Worm (Caenorhabditis elegans) whole organism, early embryonic: ENCODE measurements around the gene cpr-1.

ENCODE experiments used
- B0310.2 ChIP-seq: sonication (generic microtip); optimal IDR thresholded peaks from 2 replicates; lab custom pipeline; 2016; ENCODE audit warnings: mild to moderate bottlenecking, missing genetic modification characterization, missing compliant biosample characterization
- F13C5.2 ChIP-seq: sonication (generic microtip); optimal IDR thresholded peaks from 2 replicates; lab custom pipeline; 2017; ENCODE audit warnings: mild to moderate bottlenecking, missing genetic modification characterization, inconsistent platforms, missing compliant biosample characterization
- aly-1 ChIP-seq: sonication (generic microtip); optimal IDR thresholded peaks from 2 replicates; lab custom pipeline; 2016; ENCODE audit warnings: missing genetic modification characterization, missing compliant biosample characterization
- ama-1 ChIP-seq: fragments of 150-350 bp; optimal IDR thresholded peaks from 2 replicates; lab custom pipeline; 2014
- ceh-13 ChIP-seq: fragments of 200-800 bp; sonication (Bioruptor generic); optimal IDR thresholded peaks from 2 replicates; lab custom pipeline; 2018; ENCODE audit warnings: mild to moderate bottlenecking, missing genetic modification characterization, missing compliant biosample characterization
- ceh-36 ChIP-seq: sonication (generic microtip); optimal IDR thresholded peaks from 2 replicates; lab custom pipeline; 2016; ENCODE audit warnings: missing genetic modification characterization, inconsistent platforms, missing compliant biosample characterization
- ets-7 ChIP-seq: sonication (generic microtip); optimal IDR thresholded peaks from 2 replicates; lab custom pipeline; 2016; ENCODE audit warnings: missing genotype, missing genetic modification characterization, missing compliant biosample characterization
- flt-1 ChIP-seq: fragments of 200-800 bp; sonication (Bioruptor generic); IDR thresholded peaks from 2 replicates; pipeline ENCODE4 v1.3.6; 2022; ENCODE audit warnings: missing genetic modification characterization, missing compliant biosample characterization
- hmbx-1 ChIP-seq: sonication (generic microtip); optimal IDR thresholded peaks from 2 replicates; lab custom pipeline; 2016; ENCODE audit warnings: mild to moderate bottlenecking, missing genetic modification characterization, missing compliant biosample characterization
- hmg-4 ChIP-seq: fragments of 200-800 bp; sonication (Bioruptor generic); optimal IDR thresholded peaks from 2 replicates; lab custom pipeline; 2018; ENCODE audit warnings: mild to moderate bottlenecking, missing genetic modification characterization, missing compliant biosample characterization
- hnd-1 ChIP-seq: sonication (generic microtip); optimal IDR thresholded peaks from 2 replicates; lab custom pipeline; 2016; ENCODE audit warnings: missing genetic modification characterization, missing compliant biosample characterization
- pes-1 ChIP-seq: fragments of 200-800 bp; sonication (Bioruptor generic); IDR thresholded peaks from 2 replicates; pipeline ENCODE4 v1.3.6; 2022; ENCODE audit warnings: missing genetic modification reagents, missing genetic modification characterization, missing compliant biosample characterization
- scrt-1 ChIP-seq: fragments of 200-800 bp; sonication (Bioruptor generic); IDR thresholded peaks from 2 replicates; pipeline ENCODE4 v1.3.6; 2022; ENCODE audit warnings: missing genetic modification characterization, missing compliant biosample characterization
- sea-1 ChIP-seq: fragments of 200-800 bp; sonication (Bioruptor generic); conservative IDR thresholded peaks from 2 replicates; pipeline ENCODE4 v1.3.6; 2022; ENCODE audit warnings: missing genetic modification characterization, missing compliant biosample characterization
- tbx-11 ChIP-seq: fragments of 200-800 bp; sonication (Bioruptor generic); IDR thresholded peaks from 2 replicates; pipeline ENCODE4 v1.3.6; 2022; ENCODE audit warnings: missing genetic modification characterization, missing compliant biosample characterization
- tbx-37 ChIP-seq: fragments of 200-800 bp; sonication (Bioruptor generic); conservative IDR thresholded peaks from 2 replicates; pipeline ENCODE4 v1.3.6; 2022; ENCODE audit warnings: missing genetic modification reagents, missing genetic modification characterization, missing compliant biosample characterization
- tra-4 ChIP-seq: sonication (generic microtip); optimal IDR thresholded peaks from 2 replicates; lab custom pipeline; 2017; ENCODE audit warnings: missing genetic modification characterization, missing compliant biosample characterization

cpr-1 gene

ce11 chrV:11942325-11942724 is 33.0 kb upstream of the cpr-1 start, which contains the start of gene F58H1.6:
Gene F58H1.6 (plus strand): TSS chrV:11942625.
- TF ChIP-seq hmg-4 (GFP tag; lab: Kevin White, UChicago) (no peak), sea-1 (GFP tag; lab: Robert Waterston, UW) (no peak), pes-1 (no peak), ceh-13 (no peak), tra-4 (tag; lab: Kevin White, UChicago) (no peak), hmbx-1 (tag; lab: Kevin White, UChicago) (no peak), flt-1 (GFP tag; lab: Robert Waterston, UW) (no peak), tbx-11 (GFP tag; lab: Robert Waterston, UW) (no peak), B0310.2 (tag; lab: Kevin White, UChicago) (no peak), ets-7 (no peak), scrt-1 (no peak), ama-1 (no peak), ceh-36 (no peak), hnd-1 (tag; lab: Kevin White, UChicago) (no peak), aly-1 (no peak), F13C5.2 (tag; lab: Kevin White, UChicago) (no peak), tbx-37 (no peak)

ce11 chrV:11943737-11944136 is 31.6 kb upstream of the cpr-1 start:
- TF ChIP-seq pes-1 (no peak), B0310.2 (tag; lab: Kevin White, UChicago) (no peak), ama-1 (no peak), aly-1 (no peak), flt-1 (GFP tag; lab: Robert Waterston, UW) (no peak), tbx-11 (GFP tag; lab: Robert Waterston, UW) (no peak), hmbx-1 (tag; lab: Kevin White, UChicago) (no peak), hmg-4 (GFP tag; lab: Kevin White, UChicago) (no peak), tbx-37 (no peak), scrt-1 (no peak), ets-7 (no peak), sea-1 (GFP tag; lab: Robert Waterston, UW) (no peak), hnd-1 (tag; lab: Kevin White, UChicago) (no peak)

ce11 chrV:11945429-11945828 is 29.9 kb upstream of the cpr-1 start:
- no peak for TF ChIP-seq aly-1
- no peak for TF ChIP-seq pes-1
- TF ChIP-seq hmbx-1 (tag; lab: Kevin White, UChicago) = no peak
- TF ChIP-seq F13C5.2 (tag; lab: Kevin White, UChicago) = no peak
- no peak for TF ChIP-seq hnd-1 (tag; lab: Kevin White, UChicago)
- TF ChIP-seq ceh-36 = no peak
- TF ChIP-seq scrt-1 = no peak
- TF ChIP-seq hmg-4 (GFP tag; lab: Kevin White, UChicago) = no peak
- TF ChIP-seq tbx-11 (GFP tag; lab: Robert Waterston, UW) = no peak
- no peak for TF ChIP-seq sea-1 (GFP tag; lab: Robert Waterston, UW)
- TF ChIP-seq ets-7 = no peak
- no peak for TF ChIP-seq B0310.2 (tag; lab: Kevin White, UChicago)
- no peak for TF ChIP-seq tbx-37
- TF ChIP-seq tra-4 (tag; lab: Kevin White, UChicago) = no peak
- TF ChIP-seq ama-1 = no peak
- TF ChIP-seq flt-1 (GFP tag; lab: Robert Waterston, UW) = no peak
- no peak for TF ChIP-seq ceh-13

ce11 chrV:11946818-11947217 is 28.5 kb upstream of the cpr-1 start:
- TF ChIP-seq ceh-13 (no peak), tra-4 (tag; lab: Kevin White, UChicago) (no peak), ceh-36 (no peak), tbx-11 (GFP tag; lab: Robert Waterston, UW) (no peak), F13C5.2 (tag; lab: Kevin White, UChicago) (no peak), B0310.2 (tag; lab: Kevin White, UChicago) (no peak), tbx-37 (no peak), hmg-4 (GFP tag; lab: Kevin White, UChicago) (no peak), flt-1 (GFP tag; lab: Robert Waterston, UW) (no peak), aly-1 (no peak), ama-1 (no peak), ets-7 (no peak), sea-1 (GFP tag; lab: Robert Waterston, UW) (no peak), pes-1 (no peak), hmbx-1 (tag; lab: Kevin White, UChicago) (no peak), scrt-1 (no peak)

- TF ChIP-seq hmbx-1 (tag; lab: Kevin White, UChicago) (no peak), hnd-1 (tag; lab: Kevin White, UChicago) (no peak), ama-1 (no peak), scrt-1 (no peak), aly-1 (no peak), ets-7 (no peak), hmg-4 (GFP tag; lab: Kevin White, UChicago) (no peak), tbx-37 (no peak), ceh-36 (no peak), B0310.2 (tag; lab: Kevin White, UChicago) (no peak), tra-4 (tag; lab: Kevin White, UChicago) (no peak), tbx-11 (GFP tag; lab: Robert Waterston, UW) (no peak), flt-1 (GFP tag; lab: Robert Waterston, UW) (no peak), sea-1 (GFP tag; lab: Robert Waterston, UW) (no peak), F13C5.2 (tag; lab: Kevin White, UChicago) (no peak), pes-1 (no peak), ceh-13 (no peak)
These were observed 27.9 kb upstream of the cpr-1 start for ce11 chrV:11947414-11947954.

ce11 chrV:11948581-11948980 is 26.8 kb upstream of the cpr-1 start:
- TF ChIP-seq ceh-13 = no peak
- no peak for TF ChIP-seq sea-1 (GFP tag; lab: Robert Waterston, UW)
- TF ChIP-seq tra-4 (tag; lab: Kevin White, UChicago) = no peak
- TF ChIP-seq hmbx-1 (tag; lab: Kevin White, UChicago) = no peak
- no peak for TF ChIP-seq ets-7
- no peak for TF ChIP-seq B0310.2 (tag; lab: Kevin White, UChicago)
- TF ChIP-seq scrt-1 = no peak
- no peak for TF ChIP-seq ama-1
- no peak for TF ChIP-seq flt-1 (GFP tag; lab: Robert Waterston, UW)
- no peak for TF ChIP-seq ceh-36
- no peak for TF ChIP-seq tbx-11 (GFP tag; lab: Robert Waterston, UW)
- TF ChIP-seq hmg-4 (GFP tag; lab: Kevin White, UChicago) = no peak
- no peak for TF ChIP-seq tbx-37
- no peak for TF ChIP-seq pes-1
- no peak for TF ChIP-seq hnd-1 (tag; lab: Kevin White, UChicago)
- TF ChIP-seq F13C5.2 (tag; lab: Kevin White, UChicago) = no peak
- no peak for TF ChIP-seq aly-1
